Fruit fly (Drosophila melanogaster): Measurements from ENCODE around the gene Ir7e.

Ir7e gene

dm6 chrX:7930236-7931027 is 49.0 kb upstream of the Ir7e start (continued):
- peak; percentile 72 for TF ChIP-seq pros (GFP tag; optimal IDR thresholded peaks at IDR 0.05)
- TF ChIP-seq mam (GFP tag; optimal IDR thresholded peaks at IDR 0.05): no peak
- peak in 1 of 2 experiments; percentile 91 for TF ChIP-seq Trl (optimal IDR thresholded peaks at IDR 0.05)
- TF ChIP-seq Trl (GFP tag; optimal IDR thresholded peaks at IDR 0.05): no peak
- TF ChIP-seq CG1832 (GFP tag; optimal IDR thresholded peaks at IDR 0.05): peak; percentile 6
- TF ChIP-seq CG9215 (GFP tag; IDR thresholded peaks at IDR 0.05): no peak
- TF ChIP-seq CG11723 (GFP tag; optimal IDR thresholded peaks at IDR 0.05): no peak
- peak; percentile 27 for TF ChIP-seq Deaf1 (tag; optimal IDR thresholded peaks at IDR 0.05)

dm6 chrX:7924913-7925312 is 43.4 kb upstream of the Ir7e start:
- peak; percentile 8 for TF ChIP-seq stwl (tag; optimal IDR thresholded peaks at IDR 0.05)
- TF ChIP-seq CG18599 (GFP tag; optimal IDR thresholded peaks at IDR 0.05): no peak
- peak in 1 of 2 experiments; percentile 20 for TF ChIP-seq Dfd (GFP tag; optimal IDR thresholded peaks at IDR 0.05)
- no peak for TF ChIP-seq CG2120 (GFP tag; optimal IDR thresholded peaks at IDR 0.05)
- TF ChIP-seq CG7271 (tag; optimal IDR thresholded peaks at IDR 0.05): no peak
- TF ChIP-seq CG31365 (tag; optimal IDR thresholded peaks at IDR 0.05): peak; percentile 91
- no peak for TF ChIP-seq org-1 (GFP tag; optimal IDR thresholded peaks at IDR 0.05)

- TF ChIP-seq Chrac-16 (GFP tag; optimal IDR thresholded peaks at IDR 0.05) (no peak), pnt (GFP tag; optimal IDR thresholded peaks at IDR 0.05) (no peak), Nf-YC (tag; optimal IDR thresholded peaks at IDR 0.05) (no peak), Scr (GFP tag; IDR thresholded peaks at IDR 0.05; ENCODE audit: partially characterized antibody) (0 out of 2 replicates have a peak, but pooled peaks have one; percentile 14), CG32532 (GFP tag; IDR thresholded peaks at IDR 0.05) (no peak), sim (GFP tag; IDR thresholded peaks at IDR 0.05) (no peak), lov (optimal IDR thresholded peaks at IDR 0.05) (no peak), lov (GFP tag; IDR thresholded peaks at IDR 0.05) (no peak), MESR4 (GFP tag; optimal IDR thresholded peaks at IDR 0.05) (no peak), cg (GFP tag; optimal IDR thresholded peaks at IDR 0.05) (peak; percentile 92), CG8478 (optimal IDR thresholded peaks at IDR 0.05) (peak; percentile 83), Dfd (GFP tag; optimal IDR thresholded peaks at IDR 0.05) (peak in 1 of 2 experiments; percentile 41), chinmo (GFP tag; IDR thresholded peaks at IDR 0.05; ENCODE audit: partially characterized antibody) (0 out of 4 replicates have a peak, but pooled peaks have one; percentile 37), Max (GFP tag; optimal IDR thresholded peaks at IDR 0.05) (no peak), Sry-δ (GFP tag; optimal IDR thresholded peaks at IDR 0.05) (no peak), inv (GFP tag; IDR thresholded peaks at IDR 0.05; ENCODE audit: partially characterized antibody) (no peak), CG9932 (GFP tag; IDR thresholded peaks at IDR 0.05) (no peak), bsh (GFP tag; optimal IDR thresholded peaks at IDR 0.05) (no peak), CG12155 (GFP tag; optimal IDR thresholded peaks at IDR 0.05) (no peak)
Measured at dm6 chrX:7923063-7923462, 41.6 kb upstream of the Ir7e start.

- peak; percentile 64 for TF ChIP-seq CG3281 (GFP tag; optimal IDR thresholded peaks at IDR 0.05)
- no peak for TF ChIP-seq hth (optimal IDR thresholded peaks at IDR 0.05)
- no peak for TF ChIP-seq Hr39 (optimal IDR thresholded peaks at IDR 0.05)
- no peak for TF ChIP-seq tap (tag; optimal IDR thresholded peaks at IDR 0.05)
- peak; percentile 65 for TF ChIP-seq Bteb2 (GFP tag; optimal IDR thresholded peaks at IDR 0.05)
- peak; percentile 80 for TF ChIP-seq CG8765 (GFP tag; IDR thresholded peaks at IDR 0.05)
- peak; percentile 80 for TF ChIP-seq CG15696 (tag; optimal IDR thresholded peaks at IDR 0.05)
- no peak for TF ChIP-seq fru (optimal IDR thresholded peaks at IDR 0.05)
- peak; percentile 31 for TF ChIP-seq pb (GFP tag; optimal IDR thresholded peaks at IDR 0.05)
- TF ChIP-seq jigr1 (GFP tag; IDR thresholded peaks at IDR 0.05): 0 out of 3 replicates have a peak, but pooled peaks have one; percentile 20
- peak; percentile 74 for TF ChIP-seq dmrt11E (tag; optimal IDR thresholded peaks at IDR 0.05)
- peak; percentile 37 for TF ChIP-seq CG9876 (GFP tag; optimal IDR thresholded peaks at IDR 0.05)
- TF ChIP-seq CG10274 (GFP tag; optimal IDR thresholded peaks at IDR 0.05): no peak
- TF ChIP-seq CG11723 (GFP tag; optimal IDR thresholded peaks at IDR 0.05): no peak
- TF ChIP-seq wor (GFP tag; IDR thresholded peaks at IDR 0.05): peak; percentile 62
- peak; percentile 50; the same call in 1 of the 2 replicates for TF ChIP-seq CG32772 (GFP tag; IDR thresholded peaks at IDR 0.05)
Measured at dm6 chrX:7920081-7920688, 38.7 kb upstream of the Ir7e start, which contains the start of the genes hdm and Ykt6. TSS of gene hdm (minus strand) at chrX:7920131. TSS of gene Ykt6 (plus strand) at chrX:7920409.
